Worm (Caenorhabditis elegans): ENCODE results near the gene Y75B8A.8.

The Y75B8A.8 gene

DNA sequence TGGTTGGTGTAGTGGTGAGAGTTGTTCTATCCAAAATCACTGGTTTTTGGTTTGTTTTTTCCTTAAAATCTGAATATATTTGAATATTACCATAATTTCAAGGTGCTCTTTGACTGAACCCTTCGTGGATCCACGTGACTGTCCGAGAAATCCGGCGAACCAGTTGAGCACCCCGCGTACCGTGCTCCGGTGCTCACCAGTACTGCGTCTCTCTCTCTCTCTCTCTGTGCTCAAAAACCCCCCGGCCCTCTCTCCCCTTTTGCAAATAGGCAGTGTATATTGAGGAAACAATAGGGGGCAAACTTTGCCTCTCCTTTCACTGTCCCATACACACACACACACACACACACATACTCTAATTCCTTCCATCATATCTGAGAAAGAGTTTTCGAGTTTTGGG is 10.6 kb upstream of the Y75B8A.8 start:
- TF ChIP-seq ceh-82 (tag; optimal IDR thresholded peaks at IDR 0.05) (no peak), ztf-4 (tag; optimal IDR thresholded peaks at IDR 0.05) (no peak), F13H6.1 (tag; optimal IDR thresholded peaks at IDR 0.05) (peak; percentile 69)

DNA sequence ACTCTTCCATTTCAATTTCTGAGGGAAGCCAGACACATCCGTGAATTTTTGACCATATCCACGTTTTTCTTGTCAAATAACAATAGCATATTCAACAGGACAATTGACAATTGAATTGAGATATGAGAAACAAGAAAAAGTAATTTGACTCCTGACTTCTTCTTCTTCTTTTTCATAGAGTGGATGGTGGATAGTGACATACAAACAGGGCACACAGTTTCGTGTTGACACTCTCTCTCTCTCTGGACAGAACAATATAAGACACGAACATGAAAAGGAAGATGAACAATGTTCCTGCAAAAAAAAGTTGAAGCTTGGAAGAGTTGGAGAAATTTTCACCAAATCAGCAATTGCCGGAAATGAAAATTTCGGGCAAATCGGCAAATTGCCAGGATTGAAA is 9.5 kb upstream of the Y75B8A.8 start:
- TF ChIP-seq ceh-82 (tag; optimal IDR thresholded peaks at IDR 0.05) (no peak), R02D3.7 (tag; optimal IDR thresholded peaks at IDR 0.05) (no peak), nhr-10 (tag; optimal IDR thresholded peaks at IDR 0.05) (no peak), peb-1 (tag; optimal IDR thresholded peaks at IDR 0.05) (no peak), lin-13 (GFP tag; optimal IDR thresholded peaks at IDR 0.05) (no peak), snpc-4 (tag; optimal IDR thresholded peaks at IDR 0.05) (no peak), nhr-21 (tag; optimal IDR thresholded peaks at IDR 0.05) (no peak), lin-39 (tag; optimal IDR thresholded peaks at IDR 0.05) (no peak), mbf-1 (tag; optimal IDR thresholded peaks at IDR 0.05) (no peak), nhr-12 (tag; optimal IDR thresholded peaks at IDR 0.05) (no peak), nhr-129 (tag; optimal IDR thresholded peaks at IDR 0.05) (no peak), nhr-11 (tag; optimal IDR thresholded peaks at IDR 0.05) (no peak), unc-39 (tag; optimal IDR thresholded peaks at IDR 0.05) (no peak)

DNA sequence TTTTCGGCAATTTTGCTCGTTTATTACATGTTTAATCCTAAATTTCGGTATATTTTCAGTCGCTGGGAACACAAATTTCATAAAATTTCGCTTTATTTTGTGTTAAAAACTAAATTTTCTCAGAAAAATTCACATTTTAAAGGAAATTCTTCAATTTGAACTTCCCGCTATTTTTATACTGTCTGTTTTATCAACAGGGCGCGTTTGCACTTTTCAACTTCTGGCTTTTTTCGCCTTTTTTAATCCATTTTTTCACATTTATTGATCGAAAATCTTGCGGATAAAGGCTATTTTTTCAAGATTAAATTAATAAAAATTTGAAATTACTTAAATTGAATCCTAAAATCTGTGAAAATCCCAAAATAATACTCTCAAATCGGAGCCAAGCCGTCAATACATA is 8.4 kb upstream of the Y75B8A.8 start:
- TF ChIP-seq ceh-16 (tag; optimal IDR thresholded peaks at IDR 0.05): no peak
- TF ChIP-seq sma-3 (GFP tag; optimal IDR thresholded peaks at IDR 0.05): peak; percentile 21
- no peak for TF ChIP-seq lin-11 (tag; optimal IDR thresholded peaks at IDR 0.05)
- peak; percentile 65 for TF ChIP-seq lin-13 (GFP tag; optimal IDR thresholded peaks at IDR 0.05)
- no peak for TF ChIP-seq unc-39 (tag; optimal IDR thresholded peaks at IDR 0.05)
- no peak for TF ChIP-seq ztf-1 (GFP tag; conservative IDR thresholded peaks at IDR 0.05)
- TF ChIP-seq ama-1 (optimal IDR thresholded peaks at IDR 0.05): no peak
- TF ChIP-seq F13H6.1 (tag; optimal IDR thresholded peaks at IDR 0.05): peak; percentile 3
- TF ChIP-seq ztf-11 (tag; optimal IDR thresholded peaks at IDR 0.05): no peak
- TF ChIP-seq gmeb-1 (tag; optimal IDR thresholded peaks at IDR 0.05): peak; percentile 94
- no peak for TF ChIP-seq egl-27 (tag; optimal IDR thresholded peaks at IDR 0.05)
- no peak for TF ChIP-seq blmp-1 (tag; optimal IDR thresholded peaks at IDR 0.05; ENCODE audit: insufficient read depth)
- TF ChIP-seq mdl-1 (tag; optimal IDR thresholded peaks at IDR 0.05): no peak
- no peak for TF ChIP-seq nhr-11 (tag; optimal IDR thresholded peaks at IDR 0.05)
- TF ChIP-seq lin-39 (tag; optimal IDR thresholded peaks at IDR 0.05): no peak
- TF ChIP-seq fos-1 (tag; optimal IDR thresholded peaks at IDR 0.05): no peak
- TF ChIP-seq nhr-129 (tag; optimal IDR thresholded peaks at IDR 0.05): peak; percentile 6
- no peak for TF ChIP-seq elt-3 (tag; optimal IDR thresholded peaks at IDR 0.05)
- TF ChIP-seq ztf-4 (tag; optimal IDR thresholded peaks at IDR 0.05): no peak
- no peak for TF ChIP-seq Y55F3AM.14 (GFP tag; optimal IDR thresholded peaks at IDR 0.05)
- TF ChIP-seq nhr-23 (tag; optimal IDR thresholded peaks at IDR 0.05): no peak
- TF ChIP-seq sma-9 (GFP tag; optimal IDR thresholded peaks at IDR 0.05): no peak
- no peak for TF ChIP-seq sma-9 (tag; optimal IDR thresholded peaks at IDR 0.05)
- TF ChIP-seq crh-2 (tag; optimal IDR thresholded peaks at IDR 0.05): peak; percentile 73
- TF ChIP-seq alr-1 (tag; optimal IDR thresholded peaks at IDR 0.05): no peak
- peak; percentile 75 for TF ChIP-seq C34F6.9 (tag; optimal IDR thresholded peaks at IDR 0.05)
- no peak for TF ChIP-seq nhr-237 (tag; optimal IDR thresholded peaks at IDR 0.05)
- no peak for TF ChIP-seq snpc-4 (tag; optimal IDR thresholded peaks at IDR 0.05)
- TF ChIP-seq nhr-77 (tag; optimal IDR thresholded peaks at IDR 0.05): no peak
- TF ChIP-seq lsy-2 (tag; optimal IDR thresholded peaks at IDR 0.05): peak; percentile 12 to 79
- TF ChIP-seq R02D3.7 (tag; optimal IDR thresholded peaks at IDR 0.05): no peak
- TF ChIP-seq unc-55 (GFP tag; optimal IDR thresholded peaks at IDR 0.05): peak; percentile 81
- TF ChIP-seq nhr-25 (tag; optimal IDR thresholded peaks at IDR 0.05): peak; percentile 22
- TF ChIP-seq sem-4 (tag; optimal IDR thresholded peaks at IDR 0.05): peak; percentile 33
- no peak for TF ChIP-seq unc-62 (GFP tag; optimal IDR thresholded peaks at IDR 0.05)
- TF ChIP-seq elt-1 (tag; optimal IDR thresholded peaks at IDR 0.05): no peak
- no peak for TF ChIP-seq skn-1 (tag; optimal IDR thresholded peaks at IDR 0.05)
- TF ChIP-seq mbf-1 (tag; optimal IDR thresholded peaks at IDR 0.05): no peak
